Fruit fly (Drosophila melanogaster): ENCODE results near the gene bif.

bif gene

DNA sequence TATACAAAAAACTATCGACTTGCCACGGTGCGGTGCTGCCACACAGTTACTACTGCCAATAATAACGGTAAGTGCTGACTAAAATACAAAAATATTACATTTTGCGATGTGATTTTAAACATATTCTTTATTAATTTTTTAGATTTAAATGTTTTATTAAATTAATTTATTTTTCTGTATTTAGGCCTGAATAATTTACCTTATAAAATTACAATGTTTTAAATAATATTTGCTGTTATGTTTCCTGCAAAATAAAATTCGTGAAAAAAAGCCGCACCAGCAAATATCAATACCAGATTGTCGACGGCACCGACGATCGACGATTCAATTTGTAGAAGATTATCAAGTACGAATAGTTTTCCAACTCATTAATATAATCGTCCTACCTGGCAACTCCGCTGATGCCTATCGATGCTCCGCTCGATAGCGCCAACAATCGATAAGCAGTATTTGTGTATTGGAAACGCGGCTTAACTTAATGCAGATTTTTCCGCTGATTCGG is at the start of gene bif, which contains the start of gene Vlet:
TSS of gene bif (plus strand) at position 432 of the 502 bp plus-strand sequence.
TSS of gene Vlet (minus strand) at position 51 of the 502 bp plus-strand sequence.
- TF ChIP-seq CG16779 (tag; optimal IDR thresholded peaks at IDR 0.05) (no peak), Met (GFP tag; optimal IDR thresholded peaks at IDR 0.05) (no peak), fd59A (GFP tag; optimal IDR thresholded peaks at IDR 0.05) (peak; percentile 34), fkh (GFP tag; optimal IDR thresholded peaks at IDR 0.05) (peak; percentile 45), Ets21C (GFP tag; optimal IDR thresholded peaks at IDR 0.05) (peak; percentile 38), Sox102F (GFP tag; optimal IDR thresholded peaks at IDR 0.05) (no peak), svp (GFP tag) (peak; percentile 81), OdsH (GFP tag; optimal IDR thresholded peaks at IDR 0.05) (peak; percentile 66), dsx (GFP tag; optimal IDR thresholded peaks at IDR 0.05; ENCODE audit: poor library complexity, severe bottlenecking) (peak; percentile 27), fd85E (GFP tag; optimal IDR thresholded peaks at IDR 0.05) (no peak), CG11902 (GFP tag; optimal IDR thresholded peaks at IDR 0.05) (peak; percentile 57), CG4318 (GFP tag; optimal IDR thresholded peaks at IDR 0.05) (peak; percentile 48), CG11762 (GFP tag; optimal IDR thresholded peaks at IDR 0.05; ENCODE audit: insufficient read depth) (peak; percentile 49), Ets96B (tag; optimal IDR thresholded peaks at IDR 0.05) (peak; percentile 31), CG6276 (GFP tag; optimal IDR thresholded peaks at IDR 0.05) (no peak), vri (GFP tag; optimal IDR thresholded peaks at IDR 0.05) (no peak), CG11294 (GFP tag; IDR thresholded peaks at IDR 0.05) (no peak), eg (GFP tag; IDR thresholded peaks at IDR 0.05) (peak; percentile 52; the same call in 1 of the 3 replicates), Smox (GFP tag; optimal IDR thresholded peaks at IDR 0.05) (no peak), Sox15 (GFP tag; optimal IDR thresholded peaks at IDR 0.05) (peak; percentile 55), CG32006 (GFP tag; optimal IDR thresholded peaks at IDR 0.05) (peak; percentile 77), Hr38 (GFP tag; optimal IDR thresholded peaks at IDR 0.05) (no peak), Eip78C (GFP tag) (peak; percentile 46), CG7368 (GFP tag; optimal IDR thresholded peaks at IDR 0.05) (peak; percentile 48), CG9139 (GFP tag; optimal IDR thresholded peaks at IDR 0.05) (no peak), Sox14 (GFP tag; optimal IDR thresholded peaks at IDR 0.05) (peak; percentile 47), CG3919 (GFP tag; optimal IDR thresholded peaks at IDR 0.05) (peak; percentile 61), CG15336 (GFP tag; IDR thresholded peaks at IDR 0.05) (peak; percentile 43; the same call in 1 of the 2 replicates), CG10631 (GFP tag; optimal IDR thresholded peaks at IDR 0.05) (peak; percentile 70), topi (GFP tag; optimal IDR thresholded peaks at IDR 0.05) (peak; percentile 49), spab (GFP tag; optimal IDR thresholded peaks at IDR 0.05) (peak; percentile 10), Eip93F (GFP tag; optimal IDR thresholded peaks at IDR 0.05) (no peak), CG1621 (tag; optimal IDR thresholded peaks at IDR 0.05) (no peak), salr (GFP tag; optimal IDR thresholded peaks at IDR 0.05) (peak in 1 of 2 experiments; percentile 16), Gug (GFP tag; IDR thresholded peaks at IDR 0.05) (peak; percentile 52; the same call in 1 of the 2 replicates), CG8319 (GFP tag; optimal IDR thresholded peaks at IDR 0.05) (peak; percentile 48), Hr4 (GFP tag; optimal IDR thresholded peaks at IDR 0.05) (no peak), pdm3 (GFP tag; optimal IDR thresholded peaks at IDR 0.05) (no peak), achi (GFP tag; optimal IDR thresholded peaks at IDR 0.05) (peak; percentile 67), Eip75B (GFP tag; optimal IDR thresholded peaks at IDR 0.05) (no peak), CG6792 (GFP tag; optimal IDR thresholded peaks at IDR 0.05) (peak; percentile 47), CG8119 (GFP tag; IDR thresholded peaks at IDR 0.05) (peak; percentile 48; the same call in 1 of the 3 replicates), acj6 (GFP tag; optimal IDR thresholded peaks at IDR 0.05) (peak; percentile 63), ss (GFP tag; optimal IDR thresholded peaks at IDR 0.05) (peak in 1 of 2 experiments; percentile 39), CG34406 (GFP tag; optimal IDR thresholded peaks at IDR 0.05) (peak; percentile 57), lz (GFP tag; optimal IDR thresholded peaks at IDR 0.05) (peak; percentile 48), Blimp-1 (GFP tag; optimal IDR thresholded peaks at IDR 0.05) (peak; percentile 12), Lpt (GFP tag; optimal IDR thresholded peaks at IDR 0.05) (no peak), CG6854 (GFP tag; optimal IDR thresholded peaks at IDR 0.05) (no peak), CG31627 (GFP tag; optimal IDR thresholded peaks at IDR 0.05) (peak; percentile 60), CG3032 (tag; optimal IDR thresholded peaks at IDR 0.05) (peak; percentile 54), CG6808 (GFP tag; optimal IDR thresholded peaks at IDR 0.05) (peak; percentile 65)
